Worm (Caenorhabditis elegans) whole organism, dauer: ENCODE results near the gene Y62E10A.24.

Source experiments
- unc-62 ChIP-seq: sonication (generic microtip); optimal IDR thresholded peaks from 2 replicates; lab custom pipeline; 2017; ENCODE audit warnings: missing biosample characterization, missing genetic modification reagents, missing genetic modification characterization

Y62E10A.24 gene

DNA sequence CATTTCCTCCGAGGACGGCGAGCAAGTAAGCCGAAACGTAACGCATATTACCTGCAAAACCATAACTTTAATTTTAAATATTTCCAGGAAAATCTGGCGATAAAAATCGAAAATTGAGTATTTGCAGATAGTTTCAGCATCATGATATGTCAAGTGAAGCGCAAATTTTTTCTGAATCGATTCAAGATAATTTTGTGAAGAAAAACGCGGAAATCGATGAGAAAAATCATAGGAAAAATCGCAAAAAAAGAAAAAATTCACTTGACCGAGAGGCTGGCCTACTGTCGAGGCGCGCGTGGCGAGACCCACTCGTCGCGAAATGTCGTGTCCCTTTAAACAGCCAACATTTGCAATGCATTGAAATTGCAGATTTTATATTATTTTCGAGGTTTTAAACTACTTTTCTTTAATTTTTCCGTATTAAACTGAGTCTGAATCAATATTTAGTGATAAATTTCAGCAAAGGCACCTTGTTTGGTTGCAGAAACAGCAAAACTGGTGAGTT is at the start of gene Y62E10A.24, which contains the start of the genes rla-2 and popl-7:
Gene Y62E10A.24, plus strand, starts transcription at position 476 of the 505 bp plus-strand sequence.
Gene rla-2, minus strand, starts transcription at position 51 of the 505 bp plus-strand sequence.
Gene popl-7, plus strand, starts transcription at position 455 of the 505 bp plus-strand sequence.
- no peak for TF ChIP-seq unc-62

DNA sequence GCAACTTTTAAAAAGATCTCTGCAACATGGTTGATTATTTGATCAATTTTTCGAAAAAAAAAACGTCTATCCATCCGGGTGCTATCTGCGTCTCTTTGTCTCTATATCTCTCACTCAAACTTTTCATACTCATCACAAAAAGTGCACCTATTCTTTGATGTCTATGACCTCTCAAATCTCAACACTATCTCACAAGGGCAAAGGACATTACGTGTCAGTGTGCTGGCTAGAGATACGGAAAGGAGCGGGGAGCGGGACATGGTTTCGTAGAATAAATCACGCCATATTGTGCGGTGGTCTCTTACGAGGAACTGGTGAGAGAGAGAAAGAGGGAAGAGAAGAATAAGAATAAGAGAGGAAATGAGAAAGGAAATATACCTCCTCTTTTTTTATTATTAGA is 48.1 kb upstream of the Y62E10A.24 start:
- TF ChIP-seq unc-62: no peak

- TF ChIP-seq unc-62: no peak
Observed at ce11 chrIV:13323823-13324359, 46.6 kb upstream of the Y62E10A.24 start, which contains the start of gene fat-2. Gene fat-2 (plus strand): TSS chrIV:13323873.

DNA sequence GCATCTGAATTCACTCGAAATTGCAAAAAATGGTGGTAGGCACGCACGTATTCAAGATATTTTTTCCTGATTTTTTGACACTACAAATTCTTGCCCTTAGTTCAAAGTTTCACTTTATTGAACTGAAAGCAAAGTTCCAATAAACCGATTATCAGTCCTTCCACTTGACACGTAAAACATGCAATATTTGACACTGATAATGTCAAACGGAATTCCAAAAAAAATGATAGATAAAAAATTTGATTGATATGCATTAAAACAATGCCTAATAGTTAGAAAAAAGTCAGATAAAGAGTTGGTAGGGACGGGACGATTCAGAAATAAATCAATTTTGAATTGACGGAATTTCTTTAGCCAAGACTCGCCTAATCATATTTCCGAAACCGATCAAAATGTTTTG is 43.4 kb upstream of the Y62E10A.24 start:
- TF ChIP-seq unc-62: no peak

DNA sequence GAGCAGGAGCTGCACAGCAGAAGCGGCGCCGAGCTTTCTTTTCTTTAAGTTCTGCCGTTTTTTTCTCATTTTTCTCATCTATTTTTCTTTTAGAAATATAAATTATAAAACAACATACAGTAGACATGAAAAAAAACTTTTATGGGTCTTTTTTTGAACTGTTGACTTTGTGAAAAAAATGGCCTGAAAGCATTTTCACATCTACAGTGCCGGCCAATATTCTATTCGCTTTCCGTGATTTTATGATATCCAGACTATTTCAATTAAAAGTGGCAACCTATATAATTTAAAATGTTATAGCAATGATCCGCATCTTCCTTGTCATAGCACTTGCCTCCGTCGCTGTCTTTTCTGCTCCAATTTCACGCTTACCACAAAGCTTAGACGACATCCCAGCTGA is 42.5 kb upstream of the Y62E10A.24 start, which contains the start of gene far-6:
Gene far-6, plus strand, starts transcription at position 301 of the 400 bp plus-strand sequence.
- no peak for TF ChIP-seq unc-62

ce11 chrIV:13330547-13330946 is 40.0 kb upstream of the Y62E10A.24 start:
- no peak for TF ChIP-seq unc-62

DNA sequence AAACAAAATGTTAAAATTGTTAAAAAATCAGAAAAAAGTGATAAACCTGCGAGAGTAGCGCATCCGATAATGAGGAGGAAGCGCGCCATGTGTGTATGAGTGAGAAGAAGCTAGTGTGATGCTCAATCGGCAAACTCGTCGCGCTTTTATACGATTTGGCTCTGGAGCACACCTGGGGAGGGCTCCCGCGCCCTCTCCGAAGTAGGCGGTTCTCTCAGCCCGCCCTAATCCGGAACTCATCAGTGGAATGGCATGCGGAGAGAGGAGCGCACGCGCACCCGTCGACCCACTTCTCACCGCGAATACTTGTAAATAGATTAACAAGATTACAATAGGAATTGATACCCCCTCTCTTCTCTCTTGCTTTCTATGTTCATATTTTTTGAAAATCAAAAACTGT is 39.2 kb upstream of the Y62E10A.24 start, which contains the start of gene pqn-74:
Gene pqn-74, minus strand, starts transcription at position 122 of the 400 bp plus-strand sequence.
- no peak for TF ChIP-seq unc-62

DNA sequence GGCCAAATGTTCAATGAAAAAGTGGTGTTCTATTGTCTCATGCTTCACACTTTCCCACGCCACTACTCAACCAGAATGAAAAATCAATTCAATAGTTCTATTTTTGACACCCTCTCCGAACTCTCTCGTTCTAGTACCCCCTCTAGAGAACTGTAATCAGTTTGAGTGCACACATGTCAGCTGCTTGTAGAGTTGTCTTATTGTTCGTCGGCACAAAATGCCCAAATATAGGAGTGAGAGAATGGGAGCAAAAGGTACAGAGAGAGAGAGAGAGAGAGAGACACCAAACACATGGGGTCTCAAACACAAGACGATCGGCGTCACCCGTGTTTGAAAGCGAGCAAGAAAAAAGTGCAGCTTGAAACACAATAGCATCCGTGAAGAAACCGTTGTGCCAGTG is 36.2 kb upstream of the Y62E10A.24 start:
- no peak for TF ChIP-seq unc-62

ce11 chrIV:13342555-13342954 is 28.0 kb upstream of the Y62E10A.24 start, which contains the start of gene W02A2.5:
Gene W02A2.5 (plus strand): TSS chrIV:13342855.
- TF ChIP-seq unc-62: no peak

ce11 chrIV:13346078-13346477 is 24.4 kb upstream of the Y62E10A.24 start:
- TF ChIP-seq unc-62: no peak

DNA sequence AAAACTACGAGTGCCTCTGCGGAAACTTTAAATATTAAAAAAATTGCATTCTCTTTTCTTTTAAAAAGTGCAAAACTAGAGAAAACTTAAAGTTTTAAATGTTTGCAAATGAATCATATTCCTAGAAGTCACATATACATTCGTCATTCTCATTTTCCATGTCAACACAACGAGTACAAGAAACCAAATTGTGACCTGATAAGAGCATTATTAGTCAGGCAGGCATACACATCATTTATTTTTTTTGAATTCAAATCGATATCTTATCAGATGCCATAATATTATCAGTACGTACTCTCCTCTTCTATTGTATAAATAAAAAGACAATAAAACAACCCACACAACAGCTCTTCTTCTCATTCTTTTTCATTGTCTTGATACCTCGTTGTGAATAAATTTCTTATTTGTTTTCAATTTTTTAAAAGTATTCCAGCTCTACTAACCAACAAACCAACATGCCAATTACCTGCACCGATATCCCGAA is 23.2 kb upstream of the Y62E10A.24 start, which contains the start of gene W02A2.9:
Gene W02A2.9, plus strand, starts transcription at position 434 of the 484 bp plus-strand sequence.
- TF ChIP-seq unc-62: no peak

DNA sequence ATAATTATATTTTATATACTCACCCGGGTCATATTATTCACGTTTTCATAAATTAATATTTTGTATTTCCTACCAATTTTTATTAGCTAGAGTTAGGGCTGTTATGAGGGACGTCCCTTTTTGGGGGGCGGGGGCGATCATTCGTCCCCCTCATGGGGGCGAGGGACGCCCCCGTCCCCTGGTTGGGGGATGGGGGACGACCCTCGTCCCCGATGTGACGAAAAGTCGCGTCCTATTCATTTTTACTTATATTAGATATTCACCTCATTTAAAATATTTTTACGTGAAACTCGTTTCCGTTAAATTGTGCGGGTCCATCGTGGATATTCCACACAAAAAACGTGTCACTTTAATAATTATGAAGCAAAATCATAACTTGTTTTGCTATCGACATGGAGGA is 21.9 kb upstream of the Y62E10A.24 start, which contains the start of gene W02A2.12:
Gene W02A2.12, minus strand, starts transcription at position 240 of the 400 bp plus-strand sequence.
- TF ChIP-seq unc-62: no peak

DNA sequence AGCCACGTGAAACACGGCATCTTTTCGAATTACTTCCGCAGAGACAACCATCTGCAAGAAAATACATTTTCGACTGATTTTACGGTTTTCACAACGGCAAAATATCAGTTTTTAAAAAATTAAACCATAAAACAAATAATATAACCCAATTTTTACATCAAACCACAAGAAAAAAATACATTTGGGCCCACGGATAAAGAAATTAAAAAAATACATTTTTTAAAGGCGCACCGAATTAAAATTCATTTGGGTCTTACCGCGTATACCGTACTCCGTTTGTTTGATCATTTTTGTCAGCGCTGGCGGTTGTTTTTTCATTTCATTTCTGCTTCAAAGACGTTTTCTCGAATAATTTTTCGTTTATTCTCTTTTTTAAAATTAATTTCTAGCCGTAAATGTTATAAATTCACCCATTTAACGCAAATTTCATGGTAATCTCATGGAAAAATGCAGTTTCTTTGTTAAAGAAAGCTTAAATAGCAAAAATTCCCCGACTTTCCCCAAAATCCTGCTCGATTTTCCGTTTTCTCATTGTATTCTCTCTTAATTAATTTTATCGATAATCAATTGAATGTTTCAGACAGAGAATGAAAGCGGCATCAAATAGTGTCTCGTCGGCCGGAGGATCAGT is 17.3 kb upstream of the Y62E10A.24 start, which contains the start of the genes rec-8 and mex-5:
Gene rec-8, minus strand, starts transcription at position 51 of the 631 bp plus-strand sequence.
Gene mex-5, plus strand, starts transcription at position 581 of the 631 bp plus-strand sequence.
- no peak for TF ChIP-seq unc-62

- no peak for TF ChIP-seq unc-62
Observed at ce11 chrIV:13354044-13354443, 16.5 kb upstream of the Y62E10A.24 start.

- no peak for TF ChIP-seq unc-62
Observed at ce11 chrIV:13356005-13356404, 14.5 kb upstream of the Y62E10A.24 start.

DNA sequence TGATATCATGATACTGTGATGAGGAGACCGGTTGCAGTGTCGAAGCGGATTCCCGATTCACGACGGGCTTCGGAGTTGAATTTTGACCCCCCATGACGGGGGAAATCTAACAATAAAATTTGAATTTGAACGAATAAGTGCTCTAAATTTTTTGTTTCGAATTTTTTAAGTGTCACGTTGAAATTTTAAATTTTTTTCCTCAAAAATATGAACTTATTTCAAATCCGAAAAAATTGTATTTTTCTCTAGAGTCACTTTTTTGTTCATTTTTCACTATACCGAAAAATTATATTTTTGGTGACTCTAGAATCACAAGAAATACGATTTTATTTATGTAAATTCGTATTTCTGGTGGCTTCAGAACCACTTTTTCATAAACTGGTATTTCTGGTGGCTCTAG is 12.0 kb upstream of the Y62E10A.24 start, which contains the start of gene W02A2.8:
Gene W02A2.8, minus strand, starts transcription at position 101 of the 400 bp plus-strand sequence.
- TF ChIP-seq unc-62: no peak

DNA sequence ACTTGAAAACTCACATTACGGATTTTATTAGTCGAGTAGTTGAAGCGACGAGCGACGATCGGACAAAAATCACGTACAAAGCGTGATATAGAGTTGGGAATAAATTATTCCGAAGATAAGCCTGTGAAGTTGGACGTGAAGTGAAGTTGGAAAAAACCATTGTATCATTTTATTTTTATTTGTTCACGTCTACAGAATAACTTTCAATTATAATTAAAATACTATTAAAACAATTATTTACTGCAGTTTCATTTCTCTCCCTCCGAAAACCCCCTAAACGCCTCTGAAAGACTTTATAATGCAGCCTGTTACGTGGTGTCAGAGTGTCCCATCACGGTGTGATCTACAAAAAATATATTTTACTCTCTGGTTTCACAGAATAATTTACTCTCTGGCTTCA is 10.4 kb upstream of the Y62E10A.24 start, which contains the start of gene Y62E10A.3:
Gene Y62E10A.3, minus strand, starts transcription at position 101 of the 400 bp plus-strand sequence.
- TF ChIP-seq unc-62: no peak
